Fruit fly (Drosophila melanogaster): ENCODE data around the gene SsRbeta.

DNA sequence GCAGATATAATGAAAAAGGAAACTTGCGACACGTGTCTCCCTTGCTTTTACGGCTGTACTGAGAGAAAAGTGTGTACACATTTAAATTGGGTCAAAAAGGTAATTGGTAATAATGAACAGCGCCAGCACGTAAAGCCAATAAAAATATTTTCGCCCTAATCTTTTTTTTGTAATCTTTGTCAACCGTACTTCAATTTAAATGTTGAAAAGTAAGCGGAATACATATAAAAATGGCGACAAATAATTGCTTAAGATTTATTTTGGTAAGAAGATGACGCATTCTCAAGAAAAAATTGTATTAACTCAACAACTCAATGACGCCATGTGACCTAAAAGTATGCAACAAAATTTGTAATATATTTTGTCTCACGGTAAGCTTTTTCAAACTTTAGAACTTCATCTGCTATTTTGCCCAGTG lies 18.4 kb downstream of the SsRbeta start:
- TF ChIP-seq CTCF (optimal IDR thresholded peaks at IDR 0.05) (no peak), CG8478 (optimal IDR thresholded peaks at IDR 0.05) (no peak)

Measured in S2 (cell line).